Worm (Caenorhabditis elegans): ENCODE results near the gene nlp-23.

nlp-23 gene

DNA sequence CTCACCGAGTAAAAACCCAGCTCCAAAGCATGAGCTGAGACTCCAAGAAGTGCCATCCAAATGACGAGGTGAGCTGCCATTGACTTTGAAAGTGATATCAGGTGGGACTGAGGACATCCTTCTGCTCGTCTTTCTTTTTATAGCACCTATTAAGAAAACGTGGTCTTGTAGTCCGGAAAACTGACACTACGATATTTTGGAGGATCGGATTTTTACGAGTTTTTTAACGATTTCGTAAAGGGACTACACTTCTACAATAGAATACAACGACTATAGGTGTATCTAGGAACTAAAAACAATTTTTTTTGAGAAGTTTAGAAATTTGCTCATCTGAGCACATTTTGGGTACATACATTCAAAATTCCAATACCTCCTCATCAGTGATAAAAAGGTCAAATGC lies at the start of gene nlp-23:
nlp-23 (minus strand) TSS at position 101 of the 400 bp plus-strand sequence.
- no peak for TF ChIP-seq unc-62 (GFP tag; optimal IDR thresholded peaks at IDR 0.05)

DNA sequence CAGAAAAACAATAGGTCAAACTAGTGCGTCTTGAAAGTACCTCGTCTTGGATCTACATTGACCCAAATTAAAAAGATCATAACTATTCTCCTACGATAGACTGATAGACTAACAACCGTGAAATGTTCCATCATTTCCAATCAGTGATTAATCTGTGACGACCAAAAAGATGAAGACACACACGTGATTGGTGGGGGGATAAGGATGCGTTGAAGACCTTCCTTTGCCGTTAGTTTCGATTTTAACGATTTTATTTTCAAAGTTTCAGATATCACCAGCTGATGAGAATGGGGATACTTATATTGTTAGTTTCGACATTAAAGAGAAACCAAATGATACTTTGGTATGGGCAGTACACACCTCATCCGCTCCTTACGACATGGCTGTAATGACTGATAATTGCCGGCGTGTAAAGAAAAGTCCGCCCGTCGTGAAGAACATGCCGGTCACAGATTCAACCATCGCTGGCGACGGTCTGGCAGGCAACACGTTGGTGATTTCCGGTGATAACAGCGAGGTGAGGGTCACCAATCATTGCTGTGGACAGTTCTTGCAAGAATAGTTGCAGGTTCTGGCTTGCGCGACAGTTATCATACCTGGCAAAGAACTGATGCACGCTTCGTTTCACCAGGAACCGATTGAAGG lies 44.3 kb upstream of the nlp-23 start:
- TF ChIP-seq unc-62 (GFP tag; optimal IDR thresholded peaks at IDR 0.05): no peak

- no peak for TF ChIP-seq unc-62 (GFP tag; optimal IDR thresholded peaks at IDR 0.05)
These were observed 42.7 kb upstream of the nlp-23 start, which contains the start of gene F47G3.1 for ce11 chrX:2385453-2385852. F47G3.1 (plus strand) TSS chrX:2385753.

ce11 chrX:2382227-2382626 lies 39.5 kb upstream of the nlp-23 start:
- no peak for TF ChIP-seq unc-62 (GFP tag; optimal IDR thresholded peaks at IDR 0.05)

DNA sequence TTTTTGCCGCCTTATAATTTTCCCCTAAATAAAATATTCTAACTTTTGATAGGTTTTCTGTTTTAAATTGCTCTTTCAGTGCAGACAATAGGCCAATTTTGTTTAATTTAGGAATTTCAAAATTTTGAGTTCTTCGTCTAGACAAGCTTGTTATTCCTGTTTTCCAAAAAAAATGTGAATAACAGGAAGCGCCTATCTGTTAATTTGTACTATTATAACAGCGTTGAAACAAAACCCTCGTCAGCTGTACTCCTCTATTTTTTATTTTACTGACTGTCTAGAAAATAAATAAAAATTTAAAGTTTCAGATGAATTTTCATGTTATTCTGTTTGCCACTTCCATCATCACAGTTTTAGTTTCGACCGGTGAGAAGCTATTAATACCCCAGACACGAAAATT lies 38.5 kb upstream of the nlp-23 start, which contains the start of gene F47G3.4:
F47G3.4 (plus strand) TSS at position 301 of the 400 bp plus-strand sequence.
- TF ChIP-seq unc-62 (GFP tag; optimal IDR thresholded peaks at IDR 0.05): no peak

- TF ChIP-seq unc-62 (GFP tag; optimal IDR thresholded peaks at IDR 0.05): no peak
These were observed 38.1 kb upstream of the nlp-23 start for ce11 chrX:2380818-2381217.

ce11 chrX:2375300-2376035 lies 32.7 kb upstream of the nlp-23 start, which contains the start of gene F47G3.3:
F47G3.3 (plus strand) TSS chrX:2375985.
- TF ChIP-seq unc-62 (GFP tag; optimal IDR thresholded peaks at IDR 0.05): no peak

DNA sequence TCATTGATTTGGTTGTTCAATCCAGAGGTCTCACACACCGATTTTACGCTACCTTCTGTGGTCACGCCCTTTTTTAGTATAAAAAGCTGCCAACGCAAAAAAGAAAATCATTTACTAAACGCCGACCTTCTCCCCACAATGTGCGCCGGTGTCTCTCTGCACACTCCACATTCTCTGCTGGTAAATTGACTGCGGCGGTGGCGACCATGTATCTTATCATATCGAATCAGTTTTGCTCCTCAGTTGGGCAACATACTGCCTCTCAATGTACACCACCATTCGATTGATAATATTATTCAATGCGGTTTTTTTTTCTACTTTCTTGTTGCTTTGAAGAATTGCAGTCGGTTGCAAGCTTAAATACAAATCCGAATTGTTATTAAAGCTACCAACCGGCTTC lies 29.4 kb upstream of the nlp-23 start:
- no peak for TF ChIP-seq unc-62 (GFP tag; optimal IDR thresholded peaks at IDR 0.05)

ce11 chrX:2370655-2371054 lies 27.9 kb upstream of the nlp-23 start:
- TF ChIP-seq unc-62 (GFP tag; optimal IDR thresholded peaks at IDR 0.05): no peak

ce11 chrX:2369073-2369472 lies 26.3 kb upstream of the nlp-23 start:
- no peak for TF ChIP-seq unc-62 (GFP tag; optimal IDR thresholded peaks at IDR 0.05)

ce11 chrX:2368042-2368814 lies 25.5 kb upstream of the nlp-23 start:
- TF ChIP-seq unc-62 (GFP tag; optimal IDR thresholded peaks at IDR 0.05): no peak

DNA sequence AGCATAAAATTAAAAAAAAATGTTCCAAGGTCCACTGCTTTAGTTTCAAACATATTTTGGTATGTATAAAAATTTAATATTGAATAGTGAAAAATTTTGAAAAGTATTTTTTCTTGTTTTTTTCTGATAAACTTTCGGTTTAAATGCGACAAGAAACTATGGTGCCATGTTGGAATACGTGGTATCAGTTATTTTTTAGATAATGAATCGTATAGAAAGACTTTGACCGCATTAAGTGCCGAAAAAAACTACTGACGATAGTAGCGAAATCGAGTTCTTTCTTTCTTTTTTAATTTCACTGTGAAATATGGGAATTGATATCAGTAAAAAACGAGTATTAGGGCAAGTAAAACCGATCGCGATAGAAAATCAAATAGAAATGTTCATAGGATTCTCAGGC lies 23.1 kb upstream of the nlp-23 start, which contains the start of gene T24D8.6:
T24D8.6 (minus strand) TSS at position 101 of the 400 bp plus-strand sequence.
- TF ChIP-seq unc-62 (GFP tag; optimal IDR thresholded peaks at IDR 0.05): no peak

DNA sequence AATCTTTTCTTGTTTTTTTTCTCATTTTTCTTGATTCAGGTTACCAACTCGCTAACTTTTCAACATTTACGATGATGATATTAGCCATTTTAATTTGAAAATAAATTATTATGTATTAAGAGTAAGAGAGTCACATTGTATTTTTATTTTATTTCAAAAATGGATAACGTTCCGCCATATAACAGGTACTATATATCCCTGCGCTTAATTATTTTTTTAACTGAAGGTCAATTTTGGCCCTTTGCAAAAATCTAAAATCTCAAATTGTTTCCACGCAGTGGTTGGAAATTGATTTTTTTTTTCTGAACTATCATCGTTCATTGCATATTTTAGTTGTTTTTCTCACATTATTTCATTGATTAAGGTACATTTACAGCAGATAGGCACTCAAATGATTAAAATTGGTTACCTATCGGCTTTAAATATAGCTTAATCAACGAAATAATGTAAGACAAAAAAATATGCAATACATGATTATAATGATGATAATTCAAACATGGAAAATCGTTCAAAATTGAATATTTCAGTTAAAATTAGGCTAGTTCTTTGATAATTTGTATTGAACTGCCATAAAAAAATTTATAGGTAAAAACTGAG lies 22.0 kb upstream of the nlp-23 start:
- TF ChIP-seq unc-62 (GFP tag; optimal IDR thresholded peaks at IDR 0.05): no peak

- no peak for TF ChIP-seq unc-62 (GFP tag; optimal IDR thresholded peaks at IDR 0.05)
These were observed 20.1 kb upstream of the nlp-23 start for ce11 chrX:2362872-2363271.

DNA sequence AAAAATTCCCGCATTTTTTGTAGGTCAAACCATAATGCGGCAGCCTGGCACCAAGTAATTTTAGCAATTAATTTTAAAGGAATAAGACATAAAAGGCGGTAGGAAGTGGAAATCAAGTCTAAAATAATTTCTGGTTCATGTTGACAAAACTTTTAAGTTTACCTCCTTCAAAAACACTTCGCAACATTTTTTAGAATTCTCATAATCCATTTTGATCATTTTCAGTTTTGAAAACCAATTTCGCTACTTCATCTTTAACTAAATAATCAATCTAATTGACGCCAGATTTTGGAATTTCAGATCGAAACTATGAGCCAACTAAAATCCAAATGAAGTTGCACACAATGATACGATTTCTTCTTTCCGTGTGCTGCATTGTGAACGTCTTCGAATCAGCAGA lies 17.0 kb upstream of the nlp-23 start, which contains the start of gene lgc-40:
lgc-40 (plus strand) TSS at position 301 of the 400 bp plus-strand sequence.
- TF ChIP-seq unc-62 (GFP tag; optimal IDR thresholded peaks at IDR 0.05): no peak

ce11 chrX:2352929-2353328 lies 10.2 kb upstream of the nlp-23 start:
- TF ChIP-seq unc-62 (GFP tag; optimal IDR thresholded peaks at IDR 0.05): no peak

Measured in whole organism, dauer.